Worm (Caenorhabditis elegans): ENCODE results near the gene srbc-82.

srbc-82 gene

ce11 chrV:16322155-16322554 lies 21.8 kb downstream of the srbc-82 start:
- no peak for TF ChIP-seq elt-1 (tag; optimal IDR thresholded peaks at IDR 0.05)
- TF ChIP-seq elt-3 (tag; optimal IDR thresholded peaks at IDR 0.05): no peak
- TF ChIP-seq ZK546.5 (tag; optimal IDR thresholded peaks at IDR 0.05): no peak
- no peak for TF ChIP-seq nhr-76 (tag; optimal IDR thresholded peaks at IDR 0.05)
- TF ChIP-seq daf-12 (tag; optimal IDR thresholded peaks at IDR 0.05): no peak
- no peak for TF ChIP-seq lsy-12 (tag; optimal IDR thresholded peaks at IDR 0.05)
- no peak for TF ChIP-seq skn-1 (tag; optimal IDR thresholded peaks at IDR 0.05)
- TF ChIP-seq nhr-237 (tag; optimal IDR thresholded peaks at IDR 0.05): no peak
- TF ChIP-seq fos-1 (tag; optimal IDR thresholded peaks at IDR 0.05): no peak
- no peak for TF ChIP-seq ceh-9 (tag; optimal IDR thresholded peaks at IDR 0.05)
- no peak for TF ChIP-seq nhr-23 (tag; optimal IDR thresholded peaks at IDR 0.05)
- TF ChIP-seq mml-1 (tag; optimal IDR thresholded peaks at IDR 0.05): no peak
- TF ChIP-seq snpc-4 (tag; optimal IDR thresholded peaks at IDR 0.05): no peak
- TF ChIP-seq lin-39 (tag; optimal IDR thresholded peaks at IDR 0.05): no peak

ce11 chrV:16328849-16329248 lies 28.5 kb downstream of the srbc-82 start, which contains the start of gene F57G8.7:
F57G8.7 (plus strand) TSS chrV:16329149.
- TF ChIP-seq nhr-23 (tag; optimal IDR thresholded peaks at IDR 0.05): no peak
- no peak for TF ChIP-seq jun-1 (tag; optimal IDR thresholded peaks at IDR 0.05)
- no peak for TF ChIP-seq egl-5 (tag; optimal IDR thresholded peaks at IDR 0.05)

ce11 chrV:16333412-16333811 lies 33.0 kb downstream of the srbc-82 start, which contains the start of gene srh-167:
srh-167 (plus strand) TSS chrV:16333712.
- TF ChIP-seq ceh-9 (tag; optimal IDR thresholded peaks at IDR 0.05) (no peak), pha-4 (tag; optimal IDR thresholded peaks at IDR 0.05) (no peak), jun-1 (tag; optimal IDR thresholded peaks at IDR 0.05) (no peak), nhr-11 (tag; optimal IDR thresholded peaks at IDR 0.05) (no peak), skn-1 (tag; optimal IDR thresholded peaks at IDR 0.05) (no peak), nhr-77 (tag; optimal IDR thresholded peaks at IDR 0.05) (no peak), pqm-1 (tag; optimal IDR thresholded peaks at IDR 0.05) (no peak), unc-39 (tag; optimal IDR thresholded peaks at IDR 0.05) (no peak), fos-1 (tag; optimal IDR thresholded peaks at IDR 0.05) (no peak), nhr-12 (tag; optimal IDR thresholded peaks at IDR 0.05) (no peak), elt-2 (tag; optimal IDR thresholded peaks at IDR 0.05) (no peak), fkh-2 (tag; optimal IDR thresholded peaks at IDR 0.05) (no peak), mdl-1 (tag; optimal IDR thresholded peaks at IDR 0.05) (no peak), zag-1 (tag; optimal IDR thresholded peaks at IDR 0.05) (no peak), ceh-16 (tag; optimal IDR thresholded peaks at IDR 0.05) (no peak), nfya-1 (tag; optimal IDR thresholded peaks at IDR 0.05; ENCODE audit: insufficient read depth) (no peak), daf-12 (tag; optimal IDR thresholded peaks at IDR 0.05) (no peak), mml-1 (tag; optimal IDR thresholded peaks at IDR 0.05) (no peak), aly-2 (tag; optimal IDR thresholded peaks at IDR 0.05) (no peak), fkh-10 (GFP tag; optimal IDR thresholded peaks at IDR 0.05) (no peak)

- no peak for TF ChIP-seq nhr-28 (tag; optimal IDR thresholded peaks at IDR 0.05)
- no peak for TF ChIP-seq tbx-2 (tag; optimal IDR thresholded peaks at IDR 0.05)
- no peak for TF ChIP-seq snpc-4 (tag; optimal IDR thresholded peaks at IDR 0.05)
- TF ChIP-seq lin-39 (tag; optimal IDR thresholded peaks at IDR 0.05): no peak
- TF ChIP-seq lsy-12 (tag; optimal IDR thresholded peaks at IDR 0.05): no peak
Measured at ce11 chrV:16336326-16336725, 36.0 kb downstream of the srbc-82 start, which contains the start of gene srw-87. srw-87 (plus strand) TSS chrV:16336626.

DNA sequence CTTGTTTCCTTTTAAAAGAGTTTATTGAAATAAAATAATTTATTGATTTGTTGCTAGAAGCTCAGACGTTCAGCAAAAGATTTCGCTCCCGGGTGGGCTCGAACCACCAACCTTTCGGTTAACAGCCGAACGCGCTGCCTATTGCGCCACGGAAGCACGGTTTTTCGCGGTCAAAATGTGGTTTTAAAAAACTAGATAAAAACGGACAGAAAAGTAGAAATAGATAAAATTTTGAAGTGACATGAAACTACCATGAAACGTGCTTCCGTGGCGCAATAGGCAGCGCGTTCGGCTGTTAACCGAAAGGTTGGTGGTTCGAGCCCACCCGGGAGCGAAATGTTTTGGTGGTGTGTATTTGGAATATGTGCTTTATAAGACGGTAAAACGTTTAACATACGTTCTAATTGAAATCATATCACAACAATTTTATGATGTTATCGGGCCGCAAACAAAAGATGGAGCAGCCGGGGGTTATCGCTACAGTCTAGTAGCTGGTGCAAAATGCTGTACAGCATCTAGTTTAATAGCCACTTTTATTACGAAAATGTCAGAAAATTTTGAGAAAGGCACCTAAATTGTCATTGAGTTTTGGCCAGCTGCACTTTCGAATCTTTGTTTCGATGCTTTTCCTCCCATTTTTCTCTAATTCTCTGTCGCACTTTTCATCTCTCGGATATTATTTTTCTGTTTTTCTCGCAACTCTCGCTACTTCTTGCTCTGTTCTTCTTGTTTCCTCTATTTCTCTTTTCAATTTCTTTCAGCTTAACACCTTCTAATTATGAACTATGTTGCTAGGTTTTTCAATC lies 38.1 kb downstream of the srbc-82 start, which contains the start of gene slc-9B.2:
TSS of gene slc-9B.2 (plus strand) at position 756 of the 806 bp plus-strand sequence.
- TF ChIP-seq nfya-1 (tag; optimal IDR thresholded peaks at IDR 0.05; ENCODE audit: insufficient read depth) (peak; percentile 18), elt-2 (tag; optimal IDR thresholded peaks at IDR 0.05) (peak; percentile 66)

All from whole organism, L3 larva.